Fruit fly (Drosophila melanogaster): ENCODE measurements around the gene mus302.
A peak's percentile ranks its signal among the peaks of the same experiment; 100 is the strongest.

mus302 gene

DNA sequence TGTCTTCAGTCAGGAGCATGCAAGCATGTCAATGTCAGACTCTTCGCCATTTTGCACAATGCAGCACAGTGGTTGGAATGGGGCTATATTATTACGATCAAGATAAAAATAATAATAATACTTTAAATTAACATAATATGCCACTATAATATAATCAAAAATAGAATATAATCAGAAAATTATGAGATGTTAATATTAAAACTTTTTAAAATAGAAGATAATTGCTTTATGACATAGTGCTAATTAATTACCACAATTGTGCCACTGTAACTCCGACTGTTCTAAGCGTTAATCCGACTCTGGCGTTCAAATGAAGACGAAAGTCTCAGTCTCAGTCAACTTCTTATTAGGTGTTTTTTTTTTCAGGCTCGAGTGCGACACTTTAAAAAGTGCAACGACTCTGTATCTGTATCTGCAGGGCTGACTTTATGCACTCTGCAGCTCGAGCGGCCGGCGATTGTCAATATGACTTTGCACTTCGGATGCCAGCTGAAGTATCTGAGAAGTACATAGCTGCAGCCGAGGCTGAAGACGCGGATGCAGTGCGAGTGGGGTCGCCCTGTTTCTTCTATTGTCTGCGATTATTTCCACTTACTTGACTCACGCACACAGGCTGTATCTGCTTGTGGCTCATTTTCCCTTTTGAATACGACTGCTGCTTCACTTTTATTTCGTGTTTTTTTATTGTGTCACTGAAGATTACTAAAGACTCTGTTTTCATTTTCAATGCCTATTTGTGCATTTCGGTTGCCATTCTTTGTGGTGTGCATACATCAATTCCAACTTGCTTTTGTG, 17.1 kb downstream of the mus302 start (continued):
- peak; percentile 64 for TF ChIP-seq CG8632 (GFP tag; optimal IDR thresholded peaks at IDR 0.05)
- TF ChIP-seq CG6792 (GFP tag; optimal IDR thresholded peaks at IDR 0.05), result peak; percentile 52
- no peak for TF ChIP-seq Blimp-1 (GFP tag; optimal IDR thresholded peaks at IDR 0.05)
- no peak for TF ChIP-seq fd85E (GFP tag; optimal IDR thresholded peaks at IDR 0.05)
- peak; percentile 49 to 71 for TF ChIP-seq salr (GFP tag; optimal IDR thresholded peaks at IDR 0.05)
- TF ChIP-seq Smox (GFP tag; optimal IDR thresholded peaks at IDR 0.05), result peak; percentile 46
- TF ChIP-seq CG9139 (GFP tag; optimal IDR thresholded peaks at IDR 0.05), result no peak
- peak; percentile 33 for TF ChIP-seq CG7368 (GFP tag; optimal IDR thresholded peaks at IDR 0.05)
- TF ChIP-seq CG6163 (GFP tag; IDR thresholded peaks at IDR 0.05), result peak; percentile 70; the same call in 2 of the 3 replicates
- peak; percentile 43 for TF ChIP-seq esn (GFP tag; optimal IDR thresholded peaks at IDR 0.05)
- peak; percentile 92 for TF ChIP-seq Eip78C (GFP tag)
- TF ChIP-seq vri (GFP tag; optimal IDR thresholded peaks at IDR 0.05), result no peak
- peak; percentile 79 for TF ChIP-seq Ets96B (tag; optimal IDR thresholded peaks at IDR 0.05)
- TF ChIP-seq pdm3 (GFP tag; optimal IDR thresholded peaks at IDR 0.05), result peak; percentile 69
- peak; percentile 29 for TF ChIP-seq CG6276 (GFP tag; optimal IDR thresholded peaks at IDR 0.05)
- peak; percentile 72 for TF ChIP-seq CG32006 (GFP tag; optimal IDR thresholded peaks at IDR 0.05)
- peak; percentile 88 for TF ChIP-seq CG8119 (GFP tag; IDR thresholded peaks at IDR 0.05)
- peak; percentile 56 for TF ChIP-seq CG10669 (GFP tag; optimal IDR thresholded peaks at IDR 0.05)

- TF ChIP-seq acj6 (GFP tag; optimal IDR thresholded peaks at IDR 0.05) (peak; percentile 27), CG15336 (GFP tag; IDR thresholded peaks at IDR 0.05) (0 out of 2 replicates have a peak, but pooled peaks have one; percentile 22), spab (GFP tag; optimal IDR thresholded peaks at IDR 0.05) (no peak), Hr4 (GFP tag; optimal IDR thresholded peaks at IDR 0.05) (peak; percentile 3), CG6792 (GFP tag; optimal IDR thresholded peaks at IDR 0.05) (no peak), OdsH (GFP tag; optimal IDR thresholded peaks at IDR 0.05) (peak; percentile 11), CG10631 (GFP tag; optimal IDR thresholded peaks at IDR 0.05) (peak; percentile 8), Gug (GFP tag; IDR thresholded peaks at IDR 0.05) (no peak), svp (GFP tag) (peak; percentile 37), CG32006 (GFP tag; optimal IDR thresholded peaks at IDR 0.05) (peak; percentile 29), Hr39 (GFP tag; optimal IDR thresholded peaks at IDR 0.05) (peak; percentile 12), CG8119 (GFP tag; IDR thresholded peaks at IDR 0.05) (0 out of 3 replicates have a peak, but pooled peaks have one; percentile 19), CG6163 (GFP tag; IDR thresholded peaks at IDR 0.05) (0 out of 3 replicates have a peak, but pooled peaks have one; percentile 22)
Measured at dm6 chr3L:16760274-16760673, 19.3 kb downstream of the mus302 start.

DNA sequence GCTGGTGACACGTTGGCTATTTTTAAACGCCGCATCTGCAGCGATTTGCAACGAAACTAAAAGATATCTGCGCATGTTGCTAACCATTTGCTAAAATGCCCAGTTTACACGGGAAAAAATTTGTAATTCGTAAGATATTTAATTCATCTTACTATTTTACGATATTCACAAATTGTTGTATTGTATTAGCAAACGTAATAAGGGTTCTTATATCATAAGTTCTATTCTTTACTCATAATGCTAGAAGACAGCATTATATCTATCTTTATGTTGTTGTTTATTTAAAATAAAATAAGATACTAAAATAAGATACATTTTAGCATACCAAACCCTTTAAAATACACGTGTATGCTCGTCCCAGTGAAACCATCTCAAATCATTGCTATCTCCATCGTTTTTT, 20.1 kb downstream of the mus302 start:
- peak in 1 of 2 experiments; percentile 15 for TF ChIP-seq ss (GFP tag; optimal IDR thresholded peaks at IDR 0.05)
- peak; percentile 5 for TF ChIP-seq CG3919 (GFP tag; optimal IDR thresholded peaks at IDR 0.05)
- peak; percentile 66 for TF ChIP-seq CG8119 (GFP tag; IDR thresholded peaks at IDR 0.05)
- peak; percentile 56 for TF ChIP-seq CG3032 (tag; optimal IDR thresholded peaks at IDR 0.05)
- TF ChIP-seq spab (GFP tag; optimal IDR thresholded peaks at IDR 0.05), result peak; percentile 27
- TF ChIP-seq CG7368 (GFP tag; optimal IDR thresholded peaks at IDR 0.05), result no peak
- TF ChIP-seq CG10631 (GFP tag; optimal IDR thresholded peaks at IDR 0.05), result peak; percentile 31
- TF ChIP-seq achi (GFP tag; optimal IDR thresholded peaks at IDR 0.05), result peak; percentile 47
- TF ChIP-seq Lpt (GFP tag; optimal IDR thresholded peaks at IDR 0.05), result no peak
- TF ChIP-seq pdm3 (GFP tag; optimal IDR thresholded peaks at IDR 0.05), result peak; percentile 10
- peak; percentile 14 for TF ChIP-seq CG6276 (GFP tag; optimal IDR thresholded peaks at IDR 0.05)
- TF ChIP-seq net (GFP tag; optimal IDR thresholded peaks at IDR 0.05), result no peak
- TF ChIP-seq Gug (GFP tag; IDR thresholded peaks at IDR 0.05), result no peak
- TF ChIP-seq Ets96B (tag; optimal IDR thresholded peaks at IDR 0.05), result peak; percentile 57
- peak; percentile 49 for TF ChIP-seq Hr4 (GFP tag; optimal IDR thresholded peaks at IDR 0.05)
- 0 out of 3 replicates have a peak, but pooled peaks have one; percentile 11 for TF ChIP-seq CG6163 (GFP tag; IDR thresholded peaks at IDR 0.05)
- peak; percentile 20 for TF ChIP-seq CG10669 (GFP tag; optimal IDR thresholded peaks at IDR 0.05)
- peak; percentile 32 for TF ChIP-seq svp (GFP tag)
- peak; percentile 67 for TF ChIP-seq CG32006 (GFP tag; optimal IDR thresholded peaks at IDR 0.05)
- TF ChIP-seq salr (GFP tag; optimal IDR thresholded peaks at IDR 0.05), result peak in 1 of 2 experiments; percentile 1
- TF ChIP-seq CG11902 (GFP tag; optimal IDR thresholded peaks at IDR 0.05), result no peak
- peak; percentile 30 for TF ChIP-seq fd59A (GFP tag; optimal IDR thresholded peaks at IDR 0.05)
- TF ChIP-seq Met (GFP tag; optimal IDR thresholded peaks at IDR 0.05), result no peak
- TF ChIP-seq CG8319 (GFP tag; optimal IDR thresholded peaks at IDR 0.05), result no peak
- TF ChIP-seq dsx (GFP tag; optimal IDR thresholded peaks at IDR 0.05; ENCODE audit: poor library complexity, severe bottlenecking), result peak; percentile 29
- TF ChIP-seq CG15336 (GFP tag; IDR thresholded peaks at IDR 0.05), result peak; percentile 55
- TF ChIP-seq acj6 (GFP tag; optimal IDR thresholded peaks at IDR 0.05), result peak; percentile 15
- no peak for TF ChIP-seq dac (GFP tag; optimal IDR thresholded peaks at IDR 0.05)
- no peak for TF ChIP-seq CG6854 (GFP tag; optimal IDR thresholded peaks at IDR 0.05)
- TF ChIP-seq CG6808 (GFP tag; optimal IDR thresholded peaks at IDR 0.05), result peak; percentile 7
- TF ChIP-seq Eip78C (GFP tag), result peak; percentile 88
- peak; percentile 13 for TF ChIP-seq Eip75B (GFP tag; optimal IDR thresholded peaks at IDR 0.05)
- TF ChIP-seq CG4318 (GFP tag; optimal IDR thresholded peaks at IDR 0.05), result peak; percentile 11

Data from whole organism, prepupa.